Fruit fly (Drosophila melanogaster) whole organism, embryonic: Measurements from ENCODE around the gene Send2.

ENCODE experiments used
- Atf6 ChIP-seq: fragments of 200-800 bp; sonication (Bioruptor generic); IDR thresholded peaks from 2 replicates; pipeline ENCODE4 v1.3.6; 2022; ENCODE audit warnings: missing biosample characterization, missing genetic modification characterization
- CG10366 ChIP-seq: fragments of 200-800 bp; sonication (Bioruptor generic); IDR thresholded peaks from 2 replicates; pipeline ENCODE4 v1.3.6; 2022; ENCODE audit warnings: missing biosample characterization, missing genetic modification characterization
- CG12219 ChIP-seq: fragments of 200-800 bp; sonication (Bioruptor generic); optimal IDR thresholded peaks from 3 replicates; lab custom pipeline; 2018; ENCODE audit warnings: missing biosample characterization, mild to moderate bottlenecking, missing genetic modification characterization
- CG12744 ChIP-seq: fragments of 200-800 bp; sonication (Bioruptor generic); optimal IDR thresholded peaks from 2 replicates; lab custom pipeline; 2016; ENCODE audit warnings: missing biosample characterization, missing genetic modification characterization
- CG13424 ChIP-seq: fragments of 200-800 bp; sonication (Bioruptor generic); optimal IDR thresholded peaks from 2 replicates; lab custom pipeline; 2019; ENCODE audit warnings: missing biosample characterization, mild to moderate bottlenecking, missing genetic modification characterization, moderate library complexity
- CG13775 ChIP-seq: fragments of 200-800 bp; sonication (Bioruptor generic); optimal IDR thresholded peaks from 3 replicates; lab custom pipeline; 2017; ENCODE audit warnings: missing biosample characterization, mild to moderate bottlenecking, missing genetic modification characterization
- CG14441 ChIP-seq: fragments of 200-800 bp; sonication (Bioruptor generic); IDR thresholded peaks from 2 replicates; pipeline ENCODE4 v1.3.6; 2022; ENCODE audit warnings: missing biosample characterization, missing genetic modification characterization
- CG1647 ChIP-seq: fragments of 200-800 bp; sonication (Bioruptor generic); optimal IDR thresholded peaks from 3 replicates; lab custom pipeline; 2016; ENCODE audit warnings: missing biosample characterization, missing genetic modification characterization
- CG17912 ChIP-seq: fragments of 200-800 bp; sonication (Bioruptor generic); optimal IDR thresholded peaks from 2 replicates; lab custom pipeline; 2018; ENCODE audit warnings: missing biosample characterization, mild to moderate bottlenecking, missing genetic modification characterization
- CG18764 ChIP-seq: fragments of 200-800 bp; sonication (Bioruptor generic); optimal IDR thresholded peaks from 3 replicates; lab custom pipeline; 2016; ENCODE audit warnings: missing biosample characterization, missing genetic modification characterization
- CG2129 ChIP-seq: fragments of 200-800 bp; sonication (Bioruptor generic); IDR thresholded peaks from 2 replicates; pipeline ENCODE4 v1.3.6; 2022; ENCODE audit warnings: missing biosample characterization, missing genetic modification characterization; ENCODE audit not compliant: partially characterized antibody
- CG30020 ChIP-seq: fragments of 200-800 bp; optimal IDR thresholded peaks from 2 replicates; lab custom pipeline; 2019; ENCODE audit warnings: missing biosample characterization, mild to moderate bottlenecking, missing genetic modification characterization, moderate library complexity
- CG3065 ChIP-seq: fragments of 200-800 bp; sonication (Bioruptor generic); optimal IDR thresholded peaks from 2 replicates; lab custom pipeline; 2016; ENCODE audit warnings: missing biosample characterization, missing genetic modification characterization
- CG3726 ChIP-seq: fragments of 200-800 bp; sonication (Bioruptor generic); IDR thresholded peaks from 3 replicates; pipeline ENCODE4, ENCODE4 v1.3.6; 2022; ENCODE audit warnings: missing biosample characterization, missing genetic modification characterization
- CG43689 ChIP-seq: fragments of 200-800 bp; sonication (Bioruptor generic); IDR thresholded peaks from 2 replicates; pipeline ENCODE4 v1.3.6; 2022; ENCODE audit warnings: missing biosample characterization, missing genetic modification characterization
- CG4707 ChIP-seq: fragments of 200-800 bp; sonication (Bioruptor generic); optimal IDR thresholded peaks from 2 replicates; lab custom pipeline; 2018; ENCODE audit warnings: missing biosample characterization, mild to moderate bottlenecking, missing genetic modification characterization, moderate library complexity
- CG6813 ChIP-seq: fragments of 200-800 bp; sonication (Bioruptor generic); optimal IDR thresholded peaks from 2 replicates; lab custom pipeline; 2017; ENCODE audit warnings: missing biosample characterization, missing genetic modification characterization, mild to moderate bottlenecking, moderate library complexity, missing genetic modification reagents
- CG8359 ChIP-seq: fragments of 200-800 bp; sonication (Bioruptor generic); optimal IDR thresholded peaks from 2 replicates; lab custom pipeline; 2017; ENCODE audit warnings: missing biosample characterization, mild to moderate bottlenecking, missing genetic modification characterization, borderline replicate concordance
- CG8944 ChIP-seq: fragments of 200-800 bp; sonication (Bioruptor generic); optimal IDR thresholded peaks from 3 replicates; lab custom pipeline; 2016; ENCODE audit warnings: missing biosample characterization, missing genetic modification characterization
- CG9797 ChIP-seq: fragments of 200-800 bp; sonication (Bioruptor generic); optimal IDR thresholded peaks from 3 replicates; lab custom pipeline; 2018; ENCODE audit warnings: missing biosample characterization, mild to moderate bottlenecking, missing genetic modification characterization
- Drgx ChIP-seq: fragments of 200-800 bp; sonication (Bioruptor generic); IDR thresholded peaks from 2 replicates; pipeline ENCODE4 v1.3.6; 2022; ENCODE audit warnings: missing biosample characterization, missing genetic modification characterization
- HLH54F ChIP-seq: fragments of 200-800 bp; sonication (Bioruptor generic); optimal IDR thresholded peaks from 3 replicates; lab custom pipeline; 2016; ENCODE audit warnings: missing biosample characterization, missing genetic modification characterization
- HmgZ ChIP-seq: fragments of 200-800 bp; sonication (Bioruptor generic); optimal IDR thresholded peaks from 2 replicates; lab custom pipeline; 2018; ENCODE audit warnings: missing biosample characterization, mild to moderate bottlenecking, missing genetic modification characterization
- Hmr ChIP-seq: fragments of 200-800 bp; sonication (Bioruptor generic); optimal IDR thresholded peaks from 3 replicates; lab custom pipeline; 2017; ENCODE audit warnings: mild to moderate bottlenecking, missing biosample characterization, missing genetic modification reagents, missing genetic modification characterization
- Hsf ChIP-seq: fragments of 200-800 bp; sonication (Bioruptor generic); optimal IDR thresholded peaks from 3 replicates; lab custom pipeline; 2016; ENCODE audit warnings: missing biosample characterization, missing genetic modification characterization
- MESR4 ChIP-seq: fragments of 200-800 bp; sonication (Bioruptor generic); optimal IDR thresholded peaks from 2 replicates; lab custom pipeline; 2018; ENCODE audit warnings: missing biosample characterization, mild to moderate bottlenecking, missing genetic modification characterization, moderate library complexity
- NC2β ChIP-seq: fragments of 200-800 bp; sonication (Bioruptor generic); optimal IDR thresholded peaks from 2 replicates; lab custom pipeline; 2016; ENCODE audit warnings: missing biosample characterization, missing genetic modification characterization
- Trl ChIP-seq, 3 experiments: fragments of >200 bp in 2 of 3; fragments of 200-800 bp in 1 of 3; sonication (Bioruptor generic) in 1 of 3; optimal IDR thresholded peaks; 2 replicates in 1 of 3; 3 replicates in 2 of 3; lab custom pipeline; 2016 to 2017; ENCODE audit warnings: missing biosample characterization in 1 of 3, missing genetic modification characterization in 1 of 3
- Xbp1 ChIP-seq: fragments of 200-800 bp; sonication (Bioruptor generic); optimal IDR thresholded peaks from 3 replicates; lab custom pipeline; 2016; ENCODE audit warnings: missing biosample characterization, mild to moderate bottlenecking, missing genetic modification characterization
- bab2 ChIP-seq: fragments of 200-800 bp; sonication (Bioruptor generic); optimal IDR thresholded peaks from 2 replicates; lab custom pipeline; 2016; ENCODE audit warnings: missing biosample characterization, missing genetic modification characterization
- br ChIP-seq: fragments of >200 bp; optimal IDR thresholded peaks from 2 replicates; lab custom pipeline; 2017
- corto ChIP-seq: fragments of 200-800 bp; sonication (Bioruptor generic); optimal IDR thresholded peaks from 2 replicates; lab custom pipeline; 2016; ENCODE audit warnings: missing biosample characterization, mild to moderate bottlenecking, missing genetic modification characterization, moderate library complexity
- da ChIP-seq: fragments of 200-800 bp; sonication (Bioruptor generic); optimal IDR thresholded peaks from 2 replicates; lab custom pipeline; 2016; ENCODE audit warnings: missing biosample characterization, missing genetic modification characterization
- dan ChIP-seq: fragments of 200-800 bp; sonication (Bioruptor generic); IDR thresholded peaks from 2 replicates; pipeline ENCODE4 v1.3.6; 2022; ENCODE audit warnings: missing biosample characterization, missing genetic modification characterization
- ems ChIP-seq: fragments of 200-800 bp; sonication (Bioruptor generic); optimal IDR thresholded peaks from 3 replicates; lab custom pipeline; 2016; ENCODE audit warnings: missing biosample characterization, missing genetic modification characterization
- fu2 ChIP-seq: fragments of 200-800 bp; sonication (Bioruptor generic); optimal IDR thresholded peaks from 2 replicates; lab custom pipeline; 2016; ENCODE audit warnings: missing biosample characterization, missing genetic modification characterization
- gcm2 ChIP-seq: fragments of 200-800 bp; sonication (Bioruptor generic); optimal IDR thresholded peaks from 2 replicates; lab custom pipeline; 2016; ENCODE audit warnings: missing biosample characterization, missing genetic modification characterization
- grn ChIP-seq: fragments of 200-800 bp; sonication (Bioruptor generic); optimal IDR thresholded peaks from 3 replicates; lab custom pipeline; 2017; ENCODE audit warnings: missing biosample characterization, missing genetic modification characterization
- gsb ChIP-seq: fragments of 200-800 bp; sonication (Bioruptor generic); IDR thresholded peaks from 2 replicates; pipeline ENCODE4 v1.3.6; 2022; ENCODE audit warnings: missing biosample characterization, missing genetic modification characterization
- gsb-n ChIP-seq: fragments of 200-800 bp; sonication (Bioruptor generic); optimal IDR thresholded peaks from 3 replicates; lab custom pipeline; 2018; ENCODE audit warnings: missing biosample characterization, mild to moderate bottlenecking, missing genetic modification characterization
- org-1 ChIP-seq: fragments of 200-800 bp; sonication (Bioruptor generic); optimal IDR thresholded peaks from 2 replicates; lab custom pipeline; 2017; ENCODE audit warnings: missing biosample characterization, missing genetic modification characterization
- p53 ChIP-seq: fragments of 200-800 bp; sonication (Bioruptor generic); optimal IDR thresholded peaks from 2 replicates; lab custom pipeline; 2016; ENCODE audit warnings: missing biosample characterization, missing genetic modification characterization
- peb ChIP-seq: fragments of 200-800 bp; sonication (Bioruptor generic); IDR thresholded peaks from 2 replicates; pipeline ENCODE4 v1.3.6; 2022; ENCODE audit warnings: missing biosample characterization, missing genetic modification characterization
- phol ChIP-seq: fragments of 200-800 bp; sonication (Bioruptor generic); optimal IDR thresholded peaks from 3 replicates; lab custom pipeline; 2018; ENCODE audit warnings: missing biosample characterization, mild to moderate bottlenecking, missing genetic modification characterization, moderate library complexity
- sd ChIP-seq: fragments of 200-800 bp; sonication (Bioruptor generic); optimal IDR thresholded peaks from 3 replicates; lab custom pipeline; 2018; ENCODE audit warnings: missing biosample characterization, mild to moderate bottlenecking, missing genetic modification characterization, moderate library complexity
- sisA ChIP-seq: fragments of 200-800 bp; sonication (Bioruptor generic); IDR thresholded peaks from 2 replicates; pipeline ENCODE4 v1.3.6; 2022; ENCODE audit warnings: missing biosample characterization, missing genetic modification characterization
- tx ChIP-seq: fragments of 200-800 bp; sonication (Bioruptor generic); optimal IDR thresholded peaks from 2 replicates; lab custom pipeline; 2016; ENCODE audit warnings: missing biosample characterization, missing genetic modification characterization
- unpg ChIP-seq: fragments of 200-800 bp; sonication (Bioruptor generic); optimal IDR thresholded peaks from 3 replicates; lab custom pipeline; 2018; ENCODE audit warnings: missing biosample characterization, mild to moderate bottlenecking, missing genetic modification characterization, moderate library complexity
- vvl ChIP-seq: fragments of 200-800 bp; sonication (Bioruptor generic); IDR thresholded peaks from 2 replicates; pipeline ENCODE4 v1.3.6; 2022; ENCODE audit warnings: missing biosample characterization, missing genetic modification characterization
- zf30C ChIP-seq: fragments of 200-800 bp; sonication (Bioruptor generic); optimal IDR thresholded peaks from 3 replicates; lab custom pipeline; 2018; ENCODE audit warnings: missing biosample characterization, mild to moderate bottlenecking, missing genetic modification characterization

The Send2 gene

dm6 chr2L:14369933-14370776, 23.7 kb upstream of the Send2 start (continued):
- TF ChIP-seq CG43689 (GFP tag; lab: Robert Waterston, UW) (no peak), CG8359 (GFP tag; lab: Kevin White, UChicago) (no peak), Hmr (GFP tag; lab: Kevin White, UChicago) (no peak), gsb-n (tag; lab: Kevin White, UChicago) (no peak), ems (GFP tag; lab: Kevin White, UChicago) (no peak), vvl (GFP tag; lab: Robert Waterston, UW) (peak; percentile 57; the same call in 1 of the 2 replicates), corto (peak; percentile 91), p53 (GFP tag; lab: Kevin White, UChicago) (no peak), grn (GFP tag; lab: Kevin White, UChicago) (no peak), CG18764 (GFP tag; lab: Kevin White, UChicago) (no peak), zf30C (GFP tag; lab: Kevin White, UChicago) (no peak), gsb (no peak), dan (GFP tag; lab: Robert Waterston, UW) (no peak), br (no peak), tx (no peak), CG12219 (GFP tag; lab: Kevin White, UChicago) (peak; percentile 11), Hsf (GFP tag; lab: Kevin White, UChicago) (peak; percentile 32), CG8944 (no peak), CG9797 (GFP tag; lab: Kevin White, UChicago) (no peak), HmgZ (tag; lab: Kevin White, UChicago) (no peak), Xbp1 (GFP tag; lab: Kevin White, UChicago) (peak; percentile 38), CG14441 (GFP tag; lab: Robert Waterston, UW) (peak; percentile 23; the same call in 1 of the 2 replicates), CG6813 (GFP tag; lab: Kevin White, UChicago) (no peak), HLH54F (no peak), MESR4 (GFP tag; lab: Kevin White, UChicago) (no peak), peb (no peak), org-1 (GFP tag; lab: Kevin White, UChicago) (no peak), CG3726 (GFP tag; lab: Robert Waterston, UW) (no peak), fu2 (no peak), CG13424 (tag; lab: Kevin White, UChicago) (peak; percentile 4), bab2 (GFP tag; lab: Kevin White, UChicago) (peak; percentile 31), sd (no peak), CG30020 (tag; lab: Kevin White, UChicago) (no peak), Trl (optimal IDR thresholded peaks at IDR 0.05; lab: Kevin White, UChicago) (no peak), Trl (GFP tag; optimal IDR thresholded peaks at IDR 0.05; lab: Kevin White, UChicago) (peak; percentile 23), gcm2 (GFP tag; lab: Kevin White, UChicago) (no peak), CG13775 (GFP tag; lab: Kevin White, UChicago) (peak; percentile 4), phol (tag; lab: Kevin White, UChicago) (peak; percentile 47), Atf6 (no peak), Drgx (peak; percentile 97), CG1647 (no peak), NC2β (no peak), unpg (GFP tag; lab: Kevin White, UChicago) (peak; percentile 37), CG17912 (no peak), sisA (GFP tag; lab: Robert Waterston, UW) (0 out of 2 replicates have a peak, but pooled peaks have one; percentile 12), CG10366 (no peak; the same call in 1 of the 2 replicates), CG12744 (GFP tag; lab: Kevin White, UChicago) (peak; percentile 13), da (no peak), CG4707 (no peak), CG2129 (GFP tag; lab: Robert Waterston, UW) (no peak), CG3065 (no peak)
